Fruit fly (Drosophila melanogaster): ENCODE measurements around the gene capu.

- TF ChIP-seq ttk (optimal IDR thresholded peaks at IDR 0.05) (no peak), insv (optimal IDR thresholded peaks at IDR 0.05) (no peak), psq (optimal IDR thresholded peaks at IDR 0.05) (no peak), h (optimal IDR thresholded peaks at IDR 0.05) (no peak)
These were observed 32.4 kb upstream of the capu start for dm6 chr2L:3935014-3935413.

All from Kc167 (cell line).